Worm (Caenorhabditis elegans): ENCODE measurements around the gene oac-46.

oac-46 gene

DNA sequence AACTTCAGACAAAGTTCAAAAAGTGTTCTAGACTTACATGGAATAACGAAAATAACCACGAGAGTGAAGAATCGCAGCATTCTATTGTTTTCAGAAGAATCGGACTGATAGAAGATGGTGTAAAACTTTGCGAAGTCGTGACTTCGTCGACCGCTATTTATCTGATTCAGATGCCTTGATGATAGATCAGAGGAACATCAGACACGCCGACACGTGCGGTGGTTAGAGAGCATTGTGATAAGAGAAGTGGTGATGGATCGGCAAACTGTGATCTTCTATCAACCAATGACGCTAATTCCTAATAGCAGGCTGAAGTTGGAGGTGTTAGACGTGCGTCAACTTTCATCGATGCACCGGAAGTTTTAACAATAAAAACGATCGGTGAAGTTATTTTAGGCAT lies 33.6 kb downstream of the oac-46 start (continued):
- TF ChIP-seq ceh-28 (tag; optimal IDR thresholded peaks at IDR 0.05) (no peak), skn-1 (tag; optimal IDR thresholded peaks at IDR 0.05) (no peak), mdl-1 (tag; optimal IDR thresholded peaks at IDR 0.05) (peak in 1 of 2 experiments; percentile 78), zfp-2 (tag; optimal IDR thresholded peaks at IDR 0.05) (no peak), nhr-28 (tag; optimal IDR thresholded peaks at IDR 0.05) (peak; percentile 2), daf-12 (tag; optimal IDR thresholded peaks at IDR 0.05) (no peak), T20F7.1 (GFP tag; optimal IDR thresholded peaks at IDR 0.05) (no peak), lin-39 (tag; optimal IDR thresholded peaks at IDR 0.05) (no peak), nhr-102 (tag; optimal IDR thresholded peaks at IDR 0.05) (peak; percentile 14), zag-1 (tag; optimal IDR thresholded peaks at IDR 0.05) (no peak), zip-2 (tag; optimal IDR thresholded peaks at IDR 0.05) (no peak), R02D3.7 (tag; optimal IDR thresholded peaks at IDR 0.05) (no peak), jun-1 (tag; optimal IDR thresholded peaks at IDR 0.05) (no peak), snpc-1.2 (GFP tag; IDR thresholded peaks at IDR 0.05) (no peak), nhr-76 (tag; optimal IDR thresholded peaks at IDR 0.05) (no peak), ztf-7 (tag; optimal IDR thresholded peaks at IDR 0.05) (no peak), snpc-4 (tag; optimal IDR thresholded peaks at IDR 0.05) (no peak), ceh-20 (GFP tag; IDR thresholded peaks at IDR 0.05) (0 out of 2 replicates have a peak, but pooled peaks have one; percentile 55), ceh-44 (GFP tag; IDR thresholded peaks at IDR 0.05) (no peak), ces-1 (GFP tag; optimal IDR thresholded peaks at IDR 0.05) (no peak), saeg-2 (GFP tag; IDR thresholded peaks at IDR 0.05) (no peak), lin-29 (GFP tag; IDR thresholded peaks at IDR 0.05) (no peak), daf-8 (GFP tag; IDR thresholded peaks at IDR 0.05) (no peak), pha-4 (GFP tag; IDR thresholded peaks at IDR 0.05) (no peak), pha-4 (tag; optimal IDR thresholded peaks at IDR 0.05) (no peak), dmd-6 (GFP tag; IDR thresholded peaks at IDR 0.05) (peak; percentile 39), nhr-42 (GFP tag; IDR thresholded peaks at IDR 0.05) (no peak), arid-1 (GFP tag; conservative IDR thresholded peaks at IDR 0.05) (no peak), ZK337.2 (GFP tag; IDR thresholded peaks at IDR 0.05) (no peak), dmd-8 (GFP tag; IDR thresholded peaks at IDR 0.05) (no peak), attf-4 (tag; optimal IDR thresholded peaks at IDR 0.05) (no peak), mxl-3 (GFP tag; optimal IDR thresholded peaks at IDR 0.05) (peak; percentile 84), nhr-48 (tag; optimal IDR thresholded peaks at IDR 0.05) (peak; percentile 95), egl-27 (tag; optimal IDR thresholded peaks at IDR 0.05) (no peak), hmg-1.1 (GFP tag; IDR thresholded peaks at IDR 0.05) (no peak), Y105C5A.15 (GFP tag; IDR thresholded peaks at IDR 0.05) (no peak), nhr-25 (tag; optimal IDR thresholded peaks at IDR 0.05; ENCODE audit: borderline replicate concordance, insufficient read depth) (peak; percentile 47), unc-62 (GFP tag; optimal IDR thresholded peaks at IDR 0.05 in 1 of 2) (no peak), unc-62 (tag; optimal IDR thresholded peaks at IDR 0.05) (no peak), hlh-11 (tag; optimal IDR thresholded peaks at IDR 0.05) (peak; percentile 62), lim-7 (GFP tag; IDR thresholded peaks at IDR 0.05) (no peak), mxl-2 (GFP tag; conservative IDR thresholded peaks at IDR 0.05) (0 out of 2 replicates have a peak, but pooled peaks have one; percentile 12), duxl-1 (tag; optimal IDR thresholded peaks at IDR 0.05; ENCODE audit: poor library complexity) (no peak), nhr-237 (tag; optimal IDR thresholded peaks at IDR 0.05) (no peak), Y5F2A.4 (GFP tag; optimal IDR thresholded peaks at IDR 0.05) (no peak), nhr-111 (GFP tag; optimal IDR thresholded peaks at IDR 0.05) (no peak), daf-16 (GFP tag; optimal IDR thresholded peaks at IDR 0.05) (no peak), daf-16 (tag; optimal IDR thresholded peaks at IDR 0.05) (no peak), tra-1 (GFP tag; IDR thresholded peaks at IDR 0.05) (0 out of 2 replicates have a peak, but pooled peaks have one; percentile 56), nhr-77 (tag; optimal IDR thresholded peaks at IDR 0.05) (no peak), Y48G9A.11 (GFP tag; IDR thresholded peaks at IDR 0.05) (no peak), pqm-1 (tag; optimal IDR thresholded peaks at IDR 0.05) (no peak), hif-1 (tag; optimal IDR thresholded peaks at IDR 0.05) (no peak)

Data from whole organism, L4 larva.